Fruit fly (Drosophila melanogaster): ENCODE results near the gene CG32751.
A peak's percentile ranks its signal among the peaks of the same experiment; 100 is the strongest.

The CG32751 gene

dm6 chrX:6193183-6193810, 5.2 kb downstream of the CG32751 start:
- TF ChIP-seq svp (GFP tag) (peak; percentile 65), spab (GFP tag; optimal IDR thresholded peaks at IDR 0.05) (peak; percentile 50), fd85E (GFP tag; optimal IDR thresholded peaks at IDR 0.05) (no peak), lz (GFP tag; optimal IDR thresholded peaks at IDR 0.05) (peak; percentile 46), CG4318 (GFP tag; optimal IDR thresholded peaks at IDR 0.05) (peak; percentile 63), CG6276 (GFP tag; optimal IDR thresholded peaks at IDR 0.05) (peak; percentile 55), Gug (GFP tag; IDR thresholded peaks at IDR 0.05) (peak; percentile 81), CG15336 (GFP tag; IDR thresholded peaks at IDR 0.05) (peak; percentile 82), ss (GFP tag; optimal IDR thresholded peaks at IDR 0.05) (peak in 1 of 2 experiments; percentile 29), Sox102F (GFP tag; optimal IDR thresholded peaks at IDR 0.05) (peak; percentile 44), pdm3 (GFP tag; optimal IDR thresholded peaks at IDR 0.05) (peak; percentile 66), Ets96B (tag; optimal IDR thresholded peaks at IDR 0.05) (peak; percentile 71), Lpt (GFP tag; optimal IDR thresholded peaks at IDR 0.05) (peak; percentile 35), achi (GFP tag; optimal IDR thresholded peaks at IDR 0.05) (peak; percentile 72), CG6792 (GFP tag; optimal IDR thresholded peaks at IDR 0.05) (peak; percentile 52), CG6854 (GFP tag; optimal IDR thresholded peaks at IDR 0.05) (no peak), CG31627 (GFP tag; optimal IDR thresholded peaks at IDR 0.05) (peak; percentile 19), salr (GFP tag; optimal IDR thresholded peaks at IDR 0.05) (peak; percentile 29 to 39), Hr39 (GFP tag; optimal IDR thresholded peaks at IDR 0.05) (no peak), CG9139 (GFP tag; optimal IDR thresholded peaks at IDR 0.05) (peak; percentile 51), CG3032 (tag; optimal IDR thresholded peaks at IDR 0.05) (peak; percentile 72), dac (GFP tag; optimal IDR thresholded peaks at IDR 0.05) (peak; percentile 58), acj6 (GFP tag; optimal IDR thresholded peaks at IDR 0.05) (peak; percentile 70), esn (GFP tag; optimal IDR thresholded peaks at IDR 0.05) (peak; percentile 69), Sox14 (GFP tag; optimal IDR thresholded peaks at IDR 0.05) (peak; percentile 49), OdsH (GFP tag; optimal IDR thresholded peaks at IDR 0.05) (peak; percentile 75), net (GFP tag; optimal IDR thresholded peaks at IDR 0.05) (peak; percentile 55), Hr38 (GFP tag; optimal IDR thresholded peaks at IDR 0.05) (no peak), CG7368 (GFP tag; optimal IDR thresholded peaks at IDR 0.05) (peak; percentile 38), Hr4 (GFP tag; optimal IDR thresholded peaks at IDR 0.05) (peak; percentile 57), dsx (GFP tag; optimal IDR thresholded peaks at IDR 0.05; ENCODE audit: poor library complexity, severe bottlenecking) (peak; percentile 49), eg (GFP tag; IDR thresholded peaks at IDR 0.05) (peak; percentile 89), fd59A (GFP tag; optimal IDR thresholded peaks at IDR 0.05) (peak; percentile 48), fkh (GFP tag; optimal IDR thresholded peaks at IDR 0.05) (no peak), CG3919 (GFP tag; optimal IDR thresholded peaks at IDR 0.05) (peak; percentile 65), CG8119 (GFP tag; IDR thresholded peaks at IDR 0.05) (peak; percentile 81), Eip93F (GFP tag; optimal IDR thresholded peaks at IDR 0.05) (no peak), CG11762 (GFP tag; optimal IDR thresholded peaks at IDR 0.05; ENCODE audit: insufficient read depth) (peak; percentile 7), CG10669 (GFP tag; optimal IDR thresholded peaks at IDR 0.05) (peak; percentile 68), Smox (GFP tag; optimal IDR thresholded peaks at IDR 0.05) (peak; percentile 49), Eip78C (GFP tag) (peak; percentile 90), CG34406 (GFP tag; optimal IDR thresholded peaks at IDR 0.05) (peak; percentile 69), Met (GFP tag; optimal IDR thresholded peaks at IDR 0.05) (peak; percentile 61), CG16779 (tag; optimal IDR thresholded peaks at IDR 0.05) (peak; percentile 71), Blimp-1 (GFP tag; optimal IDR thresholded peaks at IDR 0.05) (no peak), Eip75B (GFP tag; optimal IDR thresholded peaks at IDR 0.05) (peak; percentile 47), cyc (GFP tag; optimal IDR thresholded peaks at IDR 0.05) (peak; percentile 43), Ets21C (GFP tag; optimal IDR thresholded peaks at IDR 0.05) (no peak), CG11294 (GFP tag; IDR thresholded peaks at IDR 0.05) (peak; percentile 69), CG32006 (GFP tag; optimal IDR thresholded peaks at IDR 0.05) (peak; percentile 79), Sox15 (GFP tag; optimal IDR thresholded peaks at IDR 0.05) (no peak)
